Worm (Caenorhabditis elegans) whole organism, young adult: ENCODE measurements around the gene C31H1.1.

Source experiments
- B0261.1 ChIP-seq: sonication (generic microtip); optimal IDR thresholded peaks from 2 replicates; lab custom pipeline; 2016; ENCODE audit warnings: mild to moderate bottlenecking, missing genetic modification characterization, moderate library complexity, missing compliant biosample characterization
- C06A6.2 ChIP-seq: fragments of 200-800 bp; sonication (Bioruptor generic); conservative IDR thresholded peaks from 2 replicates; pipeline ENCODE4 v1.3.6; 2022; ENCODE audit warnings: missing genetic modification characterization, missing compliant biosample characterization
- F22D6.2 ChIP-seq: sonication (generic microtip); optimal IDR thresholded peaks from 2 replicates; lab custom pipeline; 2016; ENCODE audit warnings: mild to moderate bottlenecking, missing genetic modification characterization, missing compliant biosample characterization
- F57A8.1 ChIP-seq: fragments of 200-800 bp; sonication (Bioruptor generic); optimal IDR thresholded peaks from 2 replicates; lab custom pipeline; 2018; ENCODE audit warnings: mild to moderate bottlenecking, missing genetic modification characterization, moderate library complexity, missing compliant biosample characterization
- F57C9.4 ChIP-seq: sonication (generic microtip); optimal IDR thresholded peaks from 2 replicates; lab custom pipeline; 2017; ENCODE audit warnings: mild to moderate bottlenecking, missing genetic modification characterization, missing compliant biosample characterization
- Y53G8AR.9 ChIP-seq: fragments of 200-800 bp; sonication (Bioruptor generic); conservative IDR thresholded peaks from 2 replicates; pipeline ENCODE4 v1.3.6; 2022; ENCODE audit warnings: missing genetic modification reagents, missing genetic modification characterization, missing compliant biosample characterization
- Y67H2A.10 ChIP-seq: fragments of 200-800 bp; sonication (Bioruptor generic); conservative IDR thresholded peaks from 2 replicates; pipeline ENCODE4 v1.3.6; 2022; ENCODE audit warnings: missing genetic modification reagents, missing genetic modification characterization, missing compliant biosample characterization
- Y79H2A.3 ChIP-seq: fragments of 200-800 bp; sonication (Bioruptor generic); conservative IDR thresholded peaks from 2 replicates; pipeline ENCODE4 v1.3.6; 2022; ENCODE audit warnings: missing genetic modification reagents, missing genetic modification characterization, missing compliant biosample characterization
- atf-7 ChIP-seq: sonication (generic microtip); optimal IDR thresholded peaks from 2 replicates; lab custom pipeline; 2017; ENCODE audit warnings: mild to moderate bottlenecking, missing genetic modification characterization, missing compliant biosample characterization
- attf-3 ChIP-seq: fragments of 200-800 bp; sonication (Bioruptor generic); conservative IDR thresholded peaks from 2 replicates; pipeline ENCODE4 v1.3.6; 2022; ENCODE audit warnings: missing genetic modification reagents, missing genetic modification characterization, missing compliant biosample characterization
- cebp-1 ChIP-seq, 2 experiments: fragments of 200-800 bp in 1 of 2; sonication (Bioruptor generic) in 1 of 2; sonication (generic microtip) in 1 of 2; IDR thresholded peaks in 1 of 2; optimal IDR thresholded peaks in 1 of 2; 2 replicates each; pipeline versions ENCODE4 v1.3.6 to Lab custom; 2017 to 2022; ENCODE audit warnings: missing compliant biosample characterization in 2 of 2, missing genetic modification characterization in 2 of 2, mild to moderate bottlenecking in 1 of 2, missing genetic modification reagents in 1 of 2, moderate library complexity in 1 of 2
- chd-7 ChIP-seq: sonication (generic microtip); optimal IDR thresholded peaks from 2 replicates; lab custom pipeline; 2016; ENCODE audit warnings: mild to moderate bottlenecking, missing genetic modification characterization, moderate library complexity, missing compliant biosample characterization
- dox-1 ChIP-seq: fragments of 200-800 bp; sonication (Bioruptor generic); IDR thresholded peaks from 2 replicates; pipeline ENCODE4 v1.3.6; 2022; ENCODE audit warnings: missing genetic modification reagents, missing genetic modification characterization, missing compliant biosample characterization
- efl-1 ChIP-seq: fragments of 150-350 bp; optimal IDR thresholded peaks from 2 replicates; lab custom pipeline; 2014; ENCODE audit warnings: missing biosample characterization, missing genetic modification reagents, missing genetic modification characterization
- egl-44 ChIP-seq: fragments of 200-800 bp; sonication (Bioruptor generic); IDR thresholded peaks from 2 replicates; pipeline ENCODE4 v1.3.6; 2022; ENCODE audit warnings: missing genetic modification reagents, missing genetic modification characterization, missing compliant biosample characterization
- fkh-3 ChIP-seq: sonication (generic microtip); optimal IDR thresholded peaks from 2 replicates; lab custom pipeline; 2016; ENCODE audit warnings: mild to moderate bottlenecking, missing genetic modification characterization, missing compliant biosample characterization
- gei-17 ChIP-seq: fragments of 200-800 bp; sonication (Bioruptor generic); optimal IDR thresholded peaks from 2 replicates; lab custom pipeline; 2018; ENCODE audit warnings: mild to moderate bottlenecking, missing genetic modification characterization, missing compliant biosample characterization
- hmg-1.2 ChIP-seq: fragments of 200-800 bp; sonication (Bioruptor generic); IDR thresholded peaks from 2 replicates; pipeline ENCODE4 v1.3.6; 2022; ENCODE audit warnings: missing genetic modification reagents, missing genetic modification characterization, missing compliant biosample characterization
- hsf-1 ChIP-seq: fragments of 200-800 bp; sonication (Bioruptor generic); IDR thresholded peaks from 2 replicates; pipeline ENCODE4 v1.3.6; 2022; ENCODE audit warnings: missing genetic modification reagents, missing genetic modification characterization, missing compliant biosample characterization
- lin-26 ChIP-seq: fragments of 200-800 bp; sonication (Bioruptor generic); IDR thresholded peaks from 2 replicates; pipeline ENCODE4 v1.3.6; 2022; ENCODE audit warnings: missing genetic modification reagents, missing genetic modification characterization, missing compliant biosample characterization
- lin-40 ChIP-seq: sonication (generic microtip); optimal IDR thresholded peaks from 2 replicates; lab custom pipeline; 2016; ENCODE audit warnings: missing genetic modification characterization, mild to moderate bottlenecking, missing compliant biosample characterization, missing genotype, missing genetic modification reagents
- madf-3 ChIP-seq: fragments of 200-800 bp; sonication (Bioruptor generic); IDR thresholded peaks from 2 replicates; pipeline ENCODE4 v1.3.6; 2022; ENCODE audit warnings: missing genetic modification reagents, missing genetic modification characterization, missing compliant biosample characterization
- mxl-1 ChIP-seq: sonication (generic microtip); optimal IDR thresholded peaks from 2 replicates; lab custom pipeline; 2016; ENCODE audit warnings: missing genetic modification characterization, missing compliant biosample characterization
- nfyb-1 ChIP-seq: fragments of 200-800 bp; sonication (Bioruptor generic); IDR thresholded peaks from 2 replicates; pipeline ENCODE4 v1.3.6; 2022; ENCODE audit warnings: missing genetic modification reagents, missing genetic modification characterization, missing compliant biosample characterization
- nhr-120 ChIP-seq: fragments of 200-800 bp; sonication (Bioruptor generic); IDR thresholded peaks from 2 replicates; pipeline ENCODE4 v1.3.6; 2022; ENCODE audit warnings: missing genetic modification characterization, missing compliant biosample characterization
- nhr-80 ChIP-seq: sonication (generic microtip); optimal IDR thresholded peaks from 2 replicates; lab custom pipeline; 2016; ENCODE audit warnings: missing genetic modification characterization, missing compliant biosample characterization
- rec-8 ChIP-seq, 2 experiments: sonication (generic microtip); optimal IDR thresholded peaks; 2 replicates each; lab custom pipeline; 2016; ENCODE audit warnings: mild to moderate bottlenecking in 2 of 2, missing genetic modification characterization in 2 of 2, missing genetic modification reagents in 2 of 2, missing genotype in 2 of 2, missing biosample characterization in 1 of 2, missing compliant biosample characterization in 1 of 2, moderate library complexity in 1 of 2
- rpc-1 ChIP-seq, 2 experiments: fragments of 150-350 bp in 1 of 2; sonication (generic microtip) in 1 of 2; optimal IDR thresholded peaks; 2 replicates each; lab custom pipeline; 2014 to 2018; ENCODE audit warnings: missing biosample characterization in 1 of 2, missing genetic modification characterization in 1 of 2, missing genetic modification reagents in 1 of 2, missing genotype in 1 of 2
- sdz-38 ChIP-seq: sonication (generic microtip); optimal IDR thresholded peaks from 2 replicates; lab custom pipeline; 2016; ENCODE audit warnings: missing genotype, missing genetic modification characterization, missing compliant biosample characterization
- snpc-4 ChIP-seq, 5 experiments: fragments of 150-350 bp in 1 of 5; sonication (generic microtip) in 4 of 5; optimal IDR thresholded peaks; 2 replicates each; lab custom pipeline; 2014 to 2018; ENCODE audit warnings: missing genetic modification characterization in 5 of 5, missing biosample characterization in 3 of 5, antibody characterized with exemption in 2 of 5, mild to moderate bottlenecking in 2 of 5, missing compliant biosample characterization in 2 of 5, missing genotype in 2 of 5, moderate library complexity in 2 of 5, missing genetic modification reagents in 1 of 5
- somi-1 ChIP-seq: fragments of 200-800 bp; sonication (Bioruptor generic); optimal IDR thresholded peaks from 2 replicates; lab custom pipeline; 2018; ENCODE audit warnings: mild to moderate bottlenecking, missing genetic modification characterization, missing compliant biosample characterization
- tbp1 ChIP-seq: fragments of 200-800 bp; sonication (Bioruptor generic); optimal IDR thresholded peaks from 2 replicates; lab custom pipeline; 2018; ENCODE audit warnings: mild to moderate bottlenecking, missing genetic modification characterization, missing compliant biosample characterization
- tlf-1 ChIP-seq: fragments of 200-800 bp; sonication (Bioruptor generic); optimal IDR thresholded peaks from 2 replicates; lab custom pipeline; 2018; ENCODE audit warnings: mild to moderate bottlenecking, missing genetic modification characterization, missing compliant biosample characterization
- unc-130 ChIP-seq: sonication (generic microtip); optimal IDR thresholded peaks from 2 replicates; lab custom pipeline; 2016; ENCODE audit warnings: missing genetic modification reagents, missing genetic modification characterization, missing compliant biosample characterization
- ztf-26 ChIP-seq: sonication (generic microtip); optimal IDR thresholded peaks from 2 replicates; lab custom pipeline; 2017; ENCODE audit warnings: missing genetic modification characterization, missing compliant biosample characterization

Gene C31H1.1

DNA sequence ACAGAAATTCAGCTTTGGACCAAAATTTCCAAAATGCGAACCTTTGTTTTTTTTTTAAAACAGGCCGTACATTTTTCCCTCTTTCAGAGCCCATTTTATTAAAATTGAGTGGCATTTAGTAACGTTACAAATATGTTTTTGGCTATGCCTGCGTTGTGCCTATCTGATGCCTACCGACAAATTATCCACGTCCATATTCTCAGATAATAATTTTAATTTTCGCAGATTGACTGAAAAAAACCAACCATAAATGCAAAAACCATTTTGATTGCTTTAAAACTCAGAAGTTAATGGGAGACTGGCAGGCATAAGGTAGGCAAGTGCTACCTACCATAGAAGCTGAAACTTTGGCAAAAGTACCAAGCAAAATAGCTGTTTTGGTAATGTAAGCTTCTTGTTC, 36.6 kb upstream of the C31H1.1 start:
- no peak for TF ChIP-seq B0261.1 (tag; lab: Kevin White, UChicago)
- TF ChIP-seq chd-7 (tag; lab: Kevin White, UChicago), result no peak
- no peak for TF ChIP-seq tbp1 (GFP tag; lab: Kevin White, UChicago)
- no peak for TF ChIP-seq F57C9.4 (tag; lab: Kevin White, UChicago)
- no peak for TF ChIP-seq Y79H2A.3 (GFP tag; lab: Robert Waterston, UW)
- TF ChIP-seq attf-3 (GFP tag; lab: Robert Waterston, UW), result no peak
- TF ChIP-seq gei-17, result no peak
- TF ChIP-seq nhr-120, result no peak
- no peak for TF ChIP-seq dox-1 (GFP tag; lab: Robert Waterston, UW)
- TF ChIP-seq F57A8.1, result no peak
- no peak for TF ChIP-seq rec-8 (tag; optimal IDR thresholded peaks at IDR 0.05; lab: Kevin White, UChicago)
- no peak for TF ChIP-seq sdz-38 (tag; lab: Kevin White, UChicago)

DNA sequence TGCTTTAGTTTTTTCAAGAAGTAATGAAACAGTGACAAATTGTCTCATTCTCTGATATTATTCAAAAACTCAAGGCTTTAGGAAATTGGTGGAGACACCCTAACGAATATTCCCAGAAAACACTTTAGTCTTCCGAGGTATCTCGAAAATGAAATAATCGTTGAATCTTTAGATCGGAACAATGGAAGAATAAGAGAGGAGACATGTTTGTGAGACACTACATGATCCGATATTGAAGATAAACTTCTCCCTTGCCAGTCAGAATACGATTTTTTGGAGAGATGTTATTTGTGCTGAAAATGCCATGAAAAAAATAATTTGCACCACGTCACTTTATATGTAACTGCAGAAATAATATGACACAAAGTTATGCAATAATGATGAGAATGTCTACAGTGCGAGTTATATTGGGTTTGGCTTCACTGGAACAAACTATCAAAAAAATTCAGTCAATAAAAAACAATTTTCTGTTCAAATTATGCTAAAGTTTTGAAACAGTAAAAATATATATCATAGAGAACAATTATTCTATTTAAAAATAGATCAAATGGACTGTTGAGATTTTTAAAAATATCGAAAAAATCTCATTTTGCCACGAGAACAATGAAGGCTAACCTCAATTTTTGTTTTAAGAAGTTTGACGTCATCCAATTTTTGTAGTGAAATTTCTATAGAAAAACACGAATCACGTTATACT, 35.9 kb upstream of the C31H1.1 start:
- no peak for TF ChIP-seq efl-1
- TF ChIP-seq, all 124 proteins: peak for 0

DNA sequence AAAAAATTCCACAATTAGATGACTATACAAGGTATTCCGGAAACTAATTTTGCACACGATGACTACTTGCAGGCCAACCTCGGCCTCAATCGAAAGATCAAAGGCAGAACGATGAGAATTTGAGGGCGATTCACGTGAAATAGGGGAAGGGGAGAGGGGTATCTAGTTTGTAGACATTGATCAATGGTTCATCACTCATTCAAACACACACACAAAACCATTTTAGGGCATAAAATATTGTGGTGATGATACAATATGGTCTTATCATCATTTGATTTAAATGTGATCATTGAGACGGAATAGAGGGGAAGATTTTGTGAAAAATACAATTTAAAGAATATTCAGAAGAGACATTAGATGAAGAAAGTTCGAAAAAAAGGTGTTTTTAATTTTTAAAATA, 34.5 kb upstream of the C31H1.1 start:
- TF ChIP-seq cebp-1 (GFP tag; IDR thresholded peaks at IDR 0.05; lab: Robert Waterston, UW) (no peak), cebp-1 (tag; optimal IDR thresholded peaks at IDR 0.05; lab: Kevin White, UChicago) (peak; percentile 11), mxl-1 (no peak), nhr-80 (tag; lab: Kevin White, UChicago) (peak; percentile 56)
- TF ChIP-seq, all 124 proteins: peak for 2

DNA sequence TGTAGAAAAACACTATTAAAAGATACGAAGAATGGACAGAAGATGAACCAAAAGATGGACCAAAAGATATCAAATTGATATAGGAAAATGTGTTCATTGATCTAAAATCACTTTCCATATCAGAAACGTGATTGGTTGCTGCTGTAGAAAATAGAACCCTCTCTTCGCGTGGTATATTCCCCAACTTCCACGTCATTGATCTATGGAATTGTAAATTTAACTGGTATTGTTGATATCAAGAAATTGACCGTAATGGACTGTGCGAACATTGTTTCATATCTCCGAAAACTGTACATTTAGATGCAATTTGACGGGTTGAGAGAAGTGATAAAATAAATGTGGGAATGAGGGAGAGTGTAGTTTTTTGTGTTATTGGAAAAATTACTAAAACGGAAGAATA, 32.9 kb upstream of the C31H1.1 start:
- peak; percentile 55 for TF ChIP-seq somi-1 (GFP tag; lab: Kevin White, UChicago)
- peak; percentile 49 for TF ChIP-seq lin-40 (tag; lab: Kevin White, UChicago)
- TF ChIP-seq F22D6.2 (tag; lab: Kevin White, UChicago), result peak; percentile 40
- TF ChIP-seq nhr-80 (tag; lab: Kevin White, UChicago), result peak; percentile 17
- peak; percentile 70 for TF ChIP-seq ztf-26 (tag; lab: Kevin White, UChicago)
- no peak for TF ChIP-seq Y53G8AR.9

DNA sequence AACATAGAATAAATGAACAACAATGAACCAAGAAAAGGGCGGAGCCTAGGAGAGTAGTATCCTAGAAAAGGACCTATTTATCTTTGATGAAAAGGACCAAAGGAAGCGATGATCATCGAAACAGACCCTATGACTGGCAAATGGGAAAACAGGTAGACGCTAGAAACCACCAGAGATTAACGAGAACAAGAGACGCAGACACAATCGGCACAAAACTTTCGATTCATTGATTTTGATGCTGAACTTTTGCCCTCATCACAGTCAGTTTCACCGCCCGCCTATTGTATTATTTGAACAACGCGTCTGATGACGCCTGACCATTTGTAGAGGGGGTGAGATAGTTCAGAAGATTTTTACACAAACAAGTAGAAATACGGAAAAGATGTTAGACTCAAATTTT, 31.6 kb upstream of the C31H1.1 start:
- TF ChIP-seq nhr-80 (tag; lab: Kevin White, UChicago) (peak; percentile 7), Y67H2A.10 (GFP tag; lab: Robert Waterston, UW) (no peak)

DNA sequence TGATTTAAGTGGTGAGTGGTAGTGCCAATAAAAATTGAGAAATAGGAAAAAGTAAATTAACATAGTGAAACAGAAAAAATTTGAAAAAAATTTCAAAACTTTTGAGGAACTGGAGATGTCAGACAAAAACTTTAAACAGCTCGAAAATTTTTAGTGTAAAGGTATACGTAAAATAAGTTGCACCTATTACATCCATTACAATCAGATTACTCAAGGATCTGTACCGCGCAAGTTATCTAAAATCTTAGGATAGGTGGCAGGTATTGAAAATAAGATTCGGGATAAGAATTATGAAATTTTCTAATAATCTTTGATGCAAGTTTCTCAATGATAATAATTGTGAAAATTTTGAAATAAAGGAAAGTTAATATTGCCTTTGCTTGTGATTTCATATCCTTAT, 30.4 kb upstream of the C31H1.1 start:
- TF ChIP-seq madf-3 (GFP tag; lab: Robert Waterston, UW), result no peak
- no peak for TF ChIP-seq C06A6.2 (GFP tag; lab: Robert Waterston, UW)
- TF ChIP-seq unc-130, result no peak

DNA sequence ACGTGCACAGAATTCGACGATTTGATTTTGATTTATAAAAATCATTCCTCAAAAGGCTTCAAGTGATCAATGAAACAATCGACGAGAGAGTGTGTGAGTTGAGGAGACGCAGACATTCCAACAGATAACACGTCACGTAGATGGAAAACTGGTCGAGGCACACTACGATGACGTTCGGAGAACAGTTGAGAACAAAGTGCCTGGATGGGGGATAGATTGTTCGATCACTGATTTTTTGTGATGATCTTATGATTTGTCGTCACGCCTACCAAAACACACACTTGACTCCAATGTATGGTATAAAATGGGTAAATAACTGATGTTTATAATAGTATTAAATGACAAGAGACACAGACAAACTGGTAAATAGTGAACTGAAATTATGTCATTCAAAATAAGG, 18.9 kb upstream of the C31H1.1 start:
- TF ChIP-seq nfyb-1 (GFP tag; lab: Robert Waterston, UW) (peak; percentile 50; the same call in 1 of the 2 replicates), rpc-1 (optimal IDR thresholded peaks at IDR 0.05; lab: Kevin White, UChicago) (no peak), rpc-1 (tag; optimal IDR thresholded peaks at IDR 0.05; lab: Kevin White, UChicago) (no peak), lin-26 (GFP tag; lab: Robert Waterston, UW) (peak; percentile 60; the same call in 1 of the 2 replicates), lin-40 (tag; lab: Kevin White, UChicago) (peak; percentile 66), ztf-26 (tag; lab: Kevin White, UChicago) (peak; percentile 61), somi-1 (GFP tag; lab: Kevin White, UChicago) (peak; percentile 56), egl-44 (no peak), tbp1 (GFP tag; lab: Kevin White, UChicago) (peak; percentile 6), hmg-1.2 (GFP tag; lab: Robert Waterston, UW) (peak; percentile 86), hsf-1 (GFP tag; lab: Robert Waterston, UW) (no peak), fkh-3 (tag; lab: Kevin White, UChicago) (no peak), nhr-80 (tag; lab: Kevin White, UChicago) (peak; percentile 42), atf-7 (peak; percentile 14), tlf-1 (GFP tag; lab: Kevin White, UChicago) (no peak), snpc-4 (GFP tag; optimal IDR thresholded peaks at IDR 0.05; lab: Kevin White, UChicago) (no peak), snpc-4 (tag; optimal IDR thresholded peaks at IDR 0.05; lab: Kevin White, UChicago) (peak in 1 of 4 experiments; percentile 11)
- TF ChIP-seq, all 124 proteins: peak for 10
